Worm (Caenorhabditis elegans): Measurements from ENCODE around the gene par-1.

DNA sequence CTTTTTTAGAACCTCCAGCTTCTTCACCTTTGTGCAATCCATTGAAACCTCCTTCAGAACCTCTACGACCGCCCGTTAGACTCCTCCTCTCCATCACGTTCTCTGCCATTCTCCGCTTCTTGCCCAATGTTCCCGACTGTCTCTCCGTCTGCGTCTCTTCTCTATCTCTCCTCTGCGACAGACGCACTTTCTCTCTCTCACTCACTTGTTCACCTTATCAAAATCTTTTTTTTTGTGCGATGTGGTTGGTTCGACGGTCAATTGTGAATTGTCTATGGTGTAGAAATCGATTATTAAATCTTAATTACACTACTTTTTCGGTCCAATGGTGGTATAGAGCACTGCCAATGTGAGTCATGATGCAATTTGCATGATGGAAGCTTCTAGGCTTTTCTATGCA is 48.3 kb upstream of the par-1 start, which contains the start of gene atfs-1:
- TF ChIP-seq lin-15B (tag; optimal IDR thresholded peaks at IDR 0.05): peak; percentile 33
- TF ChIP-seq pha-4 (tag; optimal IDR thresholded peaks at IDR 0.05): peak; percentile 77
- no peak for TF ChIP-seq nhr-28 (tag; optimal IDR thresholded peaks at IDR 0.05)
- no peak for TF ChIP-seq skn-1 (tag; optimal IDR thresholded peaks at IDR 0.05)
- TF ChIP-seq tbx-2 (tag; optimal IDR thresholded peaks at IDR 0.05): no peak
- peak; percentile 9 for TF ChIP-seq ama-1 (optimal IDR thresholded peaks at IDR 0.05)
- TF ChIP-seq nhr-77 (tag; optimal IDR thresholded peaks at IDR 0.05): peak; percentile 47
- no peak for TF ChIP-seq nhr-12 (tag; optimal IDR thresholded peaks at IDR 0.05)
- no peak for TF ChIP-seq nhr-76 (tag; optimal IDR thresholded peaks at IDR 0.05)
- peak; percentile 53 for TF ChIP-seq lin-39 (tag; optimal IDR thresholded peaks at IDR 0.05)
- no peak for TF ChIP-seq eor-1 (tag; optimal IDR thresholded peaks at IDR 0.05)
- TF ChIP-seq nhr-11 (tag; optimal IDR thresholded peaks at IDR 0.05): no peak

Measured in whole organism, L3 larva.